Worm (Caenorhabditis elegans) whole organism, late embryonic: Measurements from ENCODE around the gene ZK1307.3.

ENCODE experiments used
- C08G9.2 ChIP-seq: sonication (generic microtip); optimal IDR thresholded peaks from 2 replicates; lab custom pipeline; 2016; ENCODE audit warnings: mild to moderate bottlenecking, missing genetic modification characterization, moderate library complexity, missing compliant biosample characterization
- C38D4.7 ChIP-seq: fragments of 200-800 bp; sonication (Bioruptor generic); optimal IDR thresholded peaks from 2 replicates; lab custom pipeline; 2018; ENCODE audit warnings: mild to moderate bottlenecking, missing genetic modification characterization, moderate library complexity, missing compliant biosample characterization
- F13H6.1 ChIP-seq: sonication (generic microtip); optimal IDR thresholded peaks from 2 replicates; lab custom pipeline; 2016; ENCODE audit warnings: missing genetic modification characterization, missing compliant biosample characterization
- K02D7.2 ChIP-seq: sonication (generic microtip); optimal IDR thresholded peaks from 2 replicates; lab custom pipeline; 2017; ENCODE audit warnings: mild to moderate bottlenecking, missing genetic modification characterization, missing compliant biosample characterization
- K09A11.1 ChIP-seq: sonication (generic microtip); optimal IDR thresholded peaks from 2 replicates; lab custom pipeline; 2017; ENCODE audit warnings: antibody characterized with exemption, mild to moderate bottlenecking, missing genetic modification characterization, missing compliant biosample characterization; ENCODE audit not compliant: insufficient read depth
- ahr-1 ChIP-seq: sonication (generic microtip); optimal IDR thresholded peaks from 2 replicates; lab custom pipeline; 2016; ENCODE audit warnings: missing genetic modification characterization, missing compliant biosample characterization
- ceh-19 ChIP-seq: fragments of 200-800 bp; sonication (Bioruptor generic); optimal IDR thresholded peaks from 2 replicates; lab custom pipeline; 2018; ENCODE audit warnings: mild to moderate bottlenecking, missing genetic modification characterization, missing compliant biosample characterization
- ceh-2 ChIP-seq: sonication (generic microtip); optimal IDR thresholded peaks from 2 replicates; lab custom pipeline; 2016; ENCODE audit warnings: missing genotype, missing genetic modification characterization, missing compliant biosample characterization
- ceh-45 ChIP-seq: fragments of 200-800 bp; sonication (Bioruptor generic); IDR thresholded peaks from 2 replicates; pipeline ENCODE4 v1.3.6; 2022; ENCODE audit warnings: missing genetic modification reagents, missing genetic modification characterization, missing compliant biosample characterization
- ceh-48 ChIP-seq: sonication (generic microtip); optimal IDR thresholded peaks from 2 replicates; lab custom pipeline; 2016; ENCODE audit warnings: missing genetic modification characterization, inconsistent platforms, missing compliant biosample characterization
- ceh-9 ChIP-seq: sonication (generic microtip); optimal IDR thresholded peaks from 2 replicates; lab custom pipeline; 2016; ENCODE audit warnings: mild to moderate bottlenecking, missing genetic modification characterization, inconsistent platforms, missing compliant biosample characterization
- che-1 ChIP-seq: sonication (generic microtip); optimal IDR thresholded peaks from 2 replicates; lab custom pipeline; 2016; ENCODE audit warnings: mild to moderate bottlenecking, missing genetic modification characterization, missing compliant biosample characterization
- dmd-4 ChIP-seq: sonication (generic microtip); optimal IDR thresholded peaks from 2 replicates; lab custom pipeline; 2016; ENCODE audit warnings: borderline replicate concordance, missing genetic modification characterization, missing compliant biosample characterization
- elt-2 ChIP-seq: sonication (generic microtip); optimal IDR thresholded peaks from 2 replicates; lab custom pipeline; 2016; ENCODE audit warnings: missing genetic modification reagents, missing genetic modification characterization, missing compliant biosample characterization
- elt-4 ChIP-seq: sonication (generic microtip); optimal IDR thresholded peaks from 2 replicates; lab custom pipeline; 2016; ENCODE audit warnings: missing genetic modification characterization, missing compliant biosample characterization
- ets-4 ChIP-seq: sonication (generic microtip); optimal IDR thresholded peaks from 2 replicates; lab custom pipeline; 2016; ENCODE audit warnings: missing genetic modification characterization, missing compliant biosample characterization
- fax-1 ChIP-seq: sonication (generic microtip); optimal IDR thresholded peaks from 2 replicates; lab custom pipeline; 2016; ENCODE audit warnings: missing genotype, missing genetic modification characterization, missing compliant biosample characterization
- gmeb-2 ChIP-seq: sonication (generic microtip); optimal IDR thresholded peaks from 2 replicates; lab custom pipeline; 2016; ENCODE audit warnings: missing genetic modification characterization, inconsistent platforms, missing compliant biosample characterization
- hlh-13 ChIP-seq: fragments of 200-800 bp; sonication (Bioruptor generic); optimal IDR thresholded peaks from 2 replicates; lab custom pipeline; 2018; ENCODE audit warnings: mild to moderate bottlenecking, missing genetic modification characterization, missing compliant biosample characterization
- hlh-30 ChIP-seq: sonication (generic microtip); optimal IDR thresholded peaks from 2 replicates; lab custom pipeline; 2017; ENCODE audit warnings: antibody characterized with exemption, missing genetic modification characterization, missing compliant biosample characterization; ENCODE audit not compliant: insufficient read depth
- hlh-6 ChIP-seq: sonication (generic microtip); optimal IDR thresholded peaks from 2 replicates; lab custom pipeline; 2016; ENCODE audit warnings: missing genotype, missing genetic modification characterization, missing compliant biosample characterization
- madf-2 ChIP-seq: sonication (generic microtip); optimal IDR thresholded peaks from 2 replicates; lab custom pipeline; 2017; ENCODE audit warnings: missing genetic modification characterization, missing compliant biosample characterization
- nfya-1 ChIP-seq: sonication (generic microtip); optimal IDR thresholded peaks from 2 replicates; lab custom pipeline; 2017; ENCODE audit warnings: missing genetic modification characterization, mild to moderate bottlenecking, missing compliant biosample characterization, antibody characterized with exemption, moderate library complexity
- pag-3 ChIP-seq: sonication (generic microtip); optimal IDR thresholded peaks from 2 replicates; lab custom pipeline; 2016; ENCODE audit warnings: missing compliant biosample characterization, missing genetic modification characterization, borderline replicate concordance
- pax-1 ChIP-seq: fragments of 150-350 bp; optimal IDR thresholded peaks from 2 replicates; lab custom pipeline; 2014; ENCODE audit warnings: missing biosample characterization, missing genetic modification characterization
- pha-2 ChIP-seq: sonication (generic microtip); optimal IDR thresholded peaks from 2 replicates; lab custom pipeline; 2017; ENCODE audit warnings: mild to moderate bottlenecking, missing genetic modification characterization, missing compliant biosample characterization
- pros-1 ChIP-seq: fragments of 150-350 bp; optimal IDR thresholded peaks from 2 replicates; lab custom pipeline; 2014; ENCODE audit warnings: missing biosample characterization, missing genetic modification reagents, missing genetic modification characterization
- ref-2 ChIP-seq: sonication (generic microtip); optimal IDR thresholded peaks from 2 replicates; lab custom pipeline; 2016; ENCODE audit warnings: missing genetic modification characterization, missing compliant biosample characterization
- sdc-2 ChIP-seq: sonication (generic microtip); optimal IDR thresholded peaks from 2 replicates; lab custom pipeline; 2016; ENCODE audit warnings: missing genotype, missing genetic modification characterization, missing compliant biosample characterization
- sox-2 ChIP-seq: fragments of 200-800 bp; sonication (Bioruptor generic); IDR thresholded peaks from 2 replicates; pipeline ENCODE4 v1.3.6; 2022; ENCODE audit warnings: missing genetic modification reagents, missing genetic modification characterization, missing compliant biosample characterization
- sox-4 ChIP-seq: sonication (generic microtip); optimal IDR thresholded peaks from 2 replicates; lab custom pipeline; 2017; ENCODE audit warnings: mild to moderate bottlenecking, missing genetic modification characterization, inconsistent platforms, missing compliant biosample characterization
- syd-9 ChIP-seq: sonication (generic microtip); optimal IDR thresholded peaks from 2 replicates; lab custom pipeline; 2016; ENCODE audit warnings: mild to moderate bottlenecking, missing genetic modification characterization, moderate library complexity, missing compliant biosample characterization
- tbx-2 ChIP-seq: sonication (generic microtip); optimal IDR thresholded peaks from 2 replicates; lab custom pipeline; 2016; ENCODE audit warnings: missing genetic modification characterization, missing compliant biosample characterization
- ttx-3 ChIP-seq: sonication (generic microtip); optimal IDR thresholded peaks from 2 replicates; lab custom pipeline; 2016; ENCODE audit warnings: missing genetic modification reagents, missing genetic modification characterization, missing compliant biosample characterization
- unc-3 ChIP-seq, 2 experiments: fragments of 200-800 bp in 1 of 2; sonication (Bioruptor generic) in 1 of 2; sonication (generic microtip) in 1 of 2; conservative IDR thresholded peaks in 1 of 2; optimal IDR thresholded peaks in 1 of 2; 2 replicates each; pipeline versions ENCODE4 v1.3.6 to Lab custom; 2016 to 2022; ENCODE audit warnings: missing compliant biosample characterization in 2 of 2, missing genetic modification characterization in 2 of 2, missing genetic modification reagents in 1 of 2
- unc-86 ChIP-seq: sonication (generic microtip); optimal IDR thresholded peaks from 2 replicates; lab custom pipeline; 2016; ENCODE audit warnings: missing genetic modification characterization, missing compliant biosample characterization
- ztf-16 ChIP-seq: sonication (generic microtip); optimal IDR thresholded peaks from 2 replicates; lab custom pipeline; 2017; ENCODE audit warnings: missing genetic modification characterization, missing compliant biosample characterization

Gene ZK1307.3

ce11 chrII:9662160-9662559 is 9.3 kb upstream of the ZK1307.3 start:
- TF ChIP-seq pha-2 (tag; lab: Kevin White, UChicago): no peak
- TF ChIP-seq madf-2 (tag; lab: Kevin White, UChicago): no peak
- no peak for TF ChIP-seq nfya-1 (tag; lab: Kevin White, UChicago)
- no peak for TF ChIP-seq tbx-2 (tag; lab: Kevin White, UChicago)
- no peak for TF ChIP-seq che-1 (tag; lab: Kevin White, UChicago)
- no peak for TF ChIP-seq unc-86 (tag; lab: Kevin White, UChicago)
- no peak for TF ChIP-seq sox-4
- no peak for TF ChIP-seq ahr-1 (tag; lab: Kevin White, UChicago)
- TF ChIP-seq gmeb-2 (tag; lab: Kevin White, UChicago): no peak
- TF ChIP-seq elt-2 (tag; lab: Kevin White, UChicago): no peak
- no peak for TF ChIP-seq sox-2 (GFP tag; lab: Robert Waterston, UW)
- no peak for TF ChIP-seq F13H6.1 (tag; lab: Kevin White, UChicago)

- TF ChIP-seq ceh-45: no peak
- TF ChIP-seq dmd-4 (tag; lab: Kevin White, UChicago): no peak
- TF ChIP-seq pros-1 (tag; lab: Kevin White, UChicago): no peak
- TF ChIP-seq syd-9 (tag; lab: Kevin White, UChicago): no peak
- no peak for TF ChIP-seq hlh-13 (GFP tag; lab: Kevin White, UChicago)
- no peak for TF ChIP-seq sdc-2
- no peak for TF ChIP-seq K09A11.1
- TF ChIP-seq elt-2 (tag; lab: Kevin White, UChicago): no peak
- TF ChIP-seq ttx-3 (tag; lab: Kevin White, UChicago): no peak
- TF ChIP-seq ets-4 (tag; lab: Kevin White, UChicago): no peak
- no peak for TF ChIP-seq ceh-2 (tag; lab: Kevin White, UChicago)
- TF ChIP-seq hlh-6 (tag; lab: Kevin White, UChicago): no peak
- TF ChIP-seq ahr-1 (tag; lab: Kevin White, UChicago): no peak
Measured at ce11 chrII:9660379-9660778, 7.6 kb upstream of the ZK1307.3 start, which contains the start of gene ZK1320.3. Gene ZK1320.3, minus strand, starts transcription at chrII:9660419.

ce11 chrII:9658915-9659314 is 6.1 kb upstream of the ZK1307.3 start, which contains the start of gene ZK1320.2:
Gene ZK1320.2, minus strand, starts transcription at chrII:9659002.
- TF ChIP-seq elt-4 (tag; lab: Kevin White, UChicago) (no peak), hlh-6 (tag; lab: Kevin White, UChicago) (no peak), pros-1 (tag; lab: Kevin White, UChicago) (no peak), K09A11.1 (no peak), ceh-48 (tag; lab: Kevin White, UChicago) (no peak), ztf-16 (tag; lab: Kevin White, UChicago) (no peak), ref-2 (tag; lab: Kevin White, UChicago) (no peak), ceh-45 (no peak), hlh-30 (tag; lab: Kevin White, UChicago) (no peak), pax-1 (no peak), pha-2 (tag; lab: Kevin White, UChicago) (no peak), gmeb-2 (tag; lab: Kevin White, UChicago) (no peak), fax-1 (tag; lab: Kevin White, UChicago) (no peak), ceh-19 (GFP tag; lab: Kevin White, UChicago) (no peak), C08G9.2 (no peak), unc-3 (GFP tag; conservative IDR thresholded peaks at IDR 0.05; lab: Robert Waterston, UW) (no peak), unc-3 (tag; optimal IDR thresholded peaks at IDR 0.05; lab: Kevin White, UChicago) (no peak), C38D4.7 (no peak), K02D7.2 (tag; lab: Kevin White, UChicago) (no peak), ceh-9 (tag; lab: Kevin White, UChicago) (no peak), pag-3 (tag; lab: Kevin White, UChicago) (no peak)
- TF ChIP-seq, all 69 proteins: peak for 0
